Fruit fly (Drosophila melanogaster) S2 (cell line): ENCODE measurements around the gene CG46304.

ENCODE experiments used
- CG8478 ChIP-seq: fragments of >200 bp; optimal IDR thresholded peaks from 2 replicates; lab custom pipeline; 2018
- CTCF ChIP-seq, 2 experiments: fragments of >200 bp; optimal IDR thresholded peaks; 2 replicates each; lab custom pipeline; 2018

dm6 chr2L:18955666-18956065, 9.6 kb downstream of the CG46304 start:
- TF ChIP-seq CG8478 = no peak
- TF ChIP-seq CTCF (optimal IDR thresholded peaks at IDR 0.05; lab: Kevin White, UChicago) = no peak
